Fruit fly (Drosophila melanogaster) whole organism, prepupa: Measurements from ENCODE around the gene Prp4k.

Experiments
- Blimp-1 ChIP-seq: fragments of 200-800 bp; sonication (Bioruptor generic); optimal IDR thresholded peaks from 3 replicates; lab custom pipeline; 2017; ENCODE audit warnings: missing biosample characterization, missing genetic modification characterization, mild to moderate bottlenecking, moderate library complexity, missing genetic modification reagents
- CG10631 ChIP-seq: fragments of 200-800 bp; sonication (Bioruptor generic); optimal IDR thresholded peaks from 2 replicates; lab custom pipeline; 2016; ENCODE audit warnings: missing biosample characterization, missing genetic modification characterization
- CG10669 ChIP-seq: fragments of 200-800 bp; sonication (Bioruptor generic); optimal IDR thresholded peaks from 3 replicates; lab custom pipeline; 2018; ENCODE audit warnings: missing biosample characterization, mild to moderate bottlenecking, missing genetic modification characterization, moderate library complexity
- CG11294 ChIP-seq: fragments of 200-800 bp; sonication (Bioruptor generic); IDR thresholded peaks from 2 replicates; pipeline ENCODE4 v1.3.6; 2022; ENCODE audit warnings: missing biosample characterization, missing genetic modification characterization
- CG11762 ChIP-seq: fragments of 200-800 bp; sonication (Bioruptor generic); optimal IDR thresholded peaks from 3 replicates; lab custom pipeline; 2016; ENCODE audit warnings: missing biosample characterization, missing genetic modification characterization; ENCODE audit not compliant: insufficient read depth
- CG11902 ChIP-seq: fragments of 200-800 bp; sonication (Bioruptor generic); optimal IDR thresholded peaks from 3 replicates; lab custom pipeline; 2016; ENCODE audit warnings: missing biosample characterization, missing genetic modification characterization
- CG15336 ChIP-seq: fragments of 200-800 bp; sonication (Bioruptor generic); IDR thresholded peaks from 2 replicates; pipeline ENCODE4 v1.3.6; 2022; ENCODE audit warnings: missing biosample characterization, missing genetic modification characterization
- CG1621 ChIP-seq: fragments of 200-800 bp; sonication (Bioruptor generic); optimal IDR thresholded peaks from 3 replicates; lab custom pipeline; 2018; ENCODE audit warnings: missing biosample characterization, mild to moderate bottlenecking, missing genetic modification characterization
- CG16779 ChIP-seq: fragments of 200-800 bp; sonication (Bioruptor generic); optimal IDR thresholded peaks from 3 replicates; lab custom pipeline; 2017; ENCODE audit warnings: missing biosample characterization, mild to moderate bottlenecking, missing genetic modification characterization
- CG32006 ChIP-seq: fragments of 200-800 bp; sonication (Bioruptor generic); optimal IDR thresholded peaks from 3 replicates; lab custom pipeline; 2017; ENCODE audit warnings: missing biosample characterization, mild to moderate bottlenecking, missing genetic modification characterization
- CG4318 ChIP-seq: fragments of 200-800 bp; sonication (Bioruptor generic); optimal IDR thresholded peaks from 3 replicates; lab custom pipeline; 2017; ENCODE audit warnings: missing biosample characterization, mild to moderate bottlenecking, missing genetic modification characterization
- CG6163 ChIP-seq: fragments of 200-800 bp; sonication (Bioruptor generic); IDR thresholded peaks from 3 replicates; pipeline ENCODE4 v1.3.6; 2022; ENCODE audit warnings: missing biosample characterization, missing genetic modification characterization
- CG6276 ChIP-seq: fragments of 200-800 bp; sonication (Bioruptor generic); optimal IDR thresholded peaks from 2 replicates; lab custom pipeline; 2017; ENCODE audit warnings: missing biosample characterization, mild to moderate bottlenecking, missing genetic modification characterization
- CG6792 ChIP-seq: fragments of 200-800 bp; sonication (Bioruptor generic); optimal IDR thresholded peaks from 3 replicates; lab custom pipeline; 2016; ENCODE audit warnings: missing biosample characterization, missing genetic modification characterization
- CG6854 ChIP-seq: fragments of 200-800 bp; sonication (Bioruptor generic); optimal IDR thresholded peaks from 2 replicates; lab custom pipeline; 2017; ENCODE audit warnings: missing biosample characterization, mild to moderate bottlenecking, missing genetic modification characterization
- CG7368 ChIP-seq: fragments of 200-800 bp; sonication (Bioruptor generic); optimal IDR thresholded peaks from 3 replicates; lab custom pipeline; 2016; ENCODE audit warnings: missing biosample characterization, missing genetic modification characterization
- CG8119 ChIP-seq: fragments of 200-800 bp; sonication (Bioruptor generic); IDR thresholded peaks from 3 replicates; pipeline ENCODE4 v1.3.6; 2022; ENCODE audit warnings: missing biosample characterization, missing genetic modification characterization
- CG8632 ChIP-seq: fragments of 200-800 bp; sonication (Bioruptor generic); optimal IDR thresholded peaks from 3 replicates; lab custom pipeline; 2016; ENCODE audit warnings: missing biosample characterization, missing genetic modification characterization
- CG9139 ChIP-seq: fragments of 200-800 bp; sonication (Bioruptor generic); optimal IDR thresholded peaks from 3 replicates; lab custom pipeline; 2017; ENCODE audit warnings: missing biosample characterization, mild to moderate bottlenecking, missing genetic modification characterization
- Eip75B ChIP-seq: fragments of 200-800 bp; sonication (Bioruptor generic); optimal IDR thresholded peaks from 3 replicates; lab custom pipeline; 2016; ENCODE audit warnings: missing biosample characterization, missing genetic modification characterization
- Eip78C ChIP-seq: fragments of 200-800 bp; sonication (Bioruptor generic); peaks from one replicate; lab custom pipeline; 2016; ENCODE audit warnings: missing biosample characterization, missing genetic modification characterization
- Eip93F ChIP-seq: fragments of 200-800 bp; sonication (Bioruptor generic); optimal IDR thresholded peaks from 2 replicates; lab custom pipeline; 2016; ENCODE audit warnings: missing biosample characterization, mild to moderate bottlenecking, missing genetic modification characterization
- Ets21C ChIP-seq: fragments of 200-800 bp; sonication (Bioruptor generic); optimal IDR thresholded peaks from 3 replicates; lab custom pipeline; 2016; ENCODE audit warnings: missing biosample characterization, missing genetic modification characterization
- Gug ChIP-seq: fragments of 200-800 bp; sonication (Bioruptor generic); IDR thresholded peaks from 2 replicates; pipeline ENCODE4 v1.3.6; 2022; ENCODE audit warnings: missing biosample characterization, missing genetic modification characterization
- Hr4 ChIP-seq: fragments of 200-800 bp; sonication (Bioruptor generic); optimal IDR thresholded peaks from 3 replicates; lab custom pipeline; 2016; ENCODE audit warnings: missing biosample characterization, missing genetic modification characterization
- Lpt ChIP-seq: fragments of 200-800 bp; sonication (Bioruptor generic); optimal IDR thresholded peaks from 3 replicates; lab custom pipeline; 2016; ENCODE audit warnings: missing biosample characterization, missing genetic modification characterization
- Met ChIP-seq: fragments of 200-800 bp; sonication (Bioruptor generic); optimal IDR thresholded peaks from 3 replicates; lab custom pipeline; 2016; ENCODE audit warnings: missing biosample characterization, missing genetic modification characterization
- Sox102F ChIP-seq: fragments of 200-800 bp; sonication (Bioruptor generic); optimal IDR thresholded peaks from 2 replicates; lab custom pipeline; 2016; ENCODE audit warnings: missing biosample characterization, mild to moderate bottlenecking, missing genetic modification characterization
- Sox14 ChIP-seq: fragments of 200-800 bp; sonication (Bioruptor generic); optimal IDR thresholded peaks from 3 replicates; lab custom pipeline; 2016; ENCODE audit warnings: missing biosample characterization, missing genetic modification characterization
- Sox15 ChIP-seq: fragments of 200-800 bp; sonication (Bioruptor generic); optimal IDR thresholded peaks from 3 replicates; lab custom pipeline; 2016; ENCODE audit warnings: missing biosample characterization, missing genetic modification characterization
- achi ChIP-seq: fragments of 200-800 bp; sonication (Bioruptor generic); optimal IDR thresholded peaks from 3 replicates; lab custom pipeline; 2016; ENCODE audit warnings: missing biosample characterization, missing genetic modification characterization
- acj6 ChIP-seq: fragments of 200-800 bp; sonication (Bioruptor generic); optimal IDR thresholded peaks from 3 replicates; lab custom pipeline; 2016; ENCODE audit warnings: missing biosample characterization, missing genetic modification characterization
- cyc ChIP-seq: fragments of 200-800 bp; sonication (Bioruptor generic); optimal IDR thresholded peaks from 3 replicates; lab custom pipeline; 2016; ENCODE audit warnings: missing biosample characterization, missing genetic modification characterization
- dsx ChIP-seq: fragments of 200-800 bp; optimal IDR thresholded peaks from 3 replicates; lab custom pipeline; 2019; ENCODE audit warnings: missing biosample characterization, mild to moderate bottlenecking, missing genetic modification characterization, moderate library complexity; ENCODE audit not compliant: poor library complexity, severe bottlenecking
- eg ChIP-seq: fragments of 200-800 bp; sonication (Bioruptor generic); IDR thresholded peaks from 3 replicates; pipeline ENCODE4 v1.3.6; 2022; ENCODE audit warnings: missing biosample characterization, missing genetic modification characterization
- esn ChIP-seq: fragments of 200-800 bp; sonication (Bioruptor generic); optimal IDR thresholded peaks from 2 replicates; lab custom pipeline; 2016; ENCODE audit warnings: missing biosample characterization, mild to moderate bottlenecking, missing genetic modification characterization, moderate library complexity
- fd59A ChIP-seq: fragments of 200-800 bp; sonication (Bioruptor generic); optimal IDR thresholded peaks from 2 replicates; lab custom pipeline; 2017; ENCODE audit warnings: missing biosample characterization, mild to moderate bottlenecking, missing genetic modification characterization, missing genetic modification reagents
- fd85E ChIP-seq: fragments of 200-800 bp; sonication (Bioruptor generic); optimal IDR thresholded peaks from 3 replicates; lab custom pipeline; 2016; ENCODE audit warnings: missing biosample characterization, missing genetic modification characterization
- spab ChIP-seq: fragments of 200-800 bp; sonication (Bioruptor generic); optimal IDR thresholded peaks from 2 replicates; lab custom pipeline; 2017; ENCODE audit warnings: missing biosample characterization, mild to moderate bottlenecking, missing genetic modification characterization, missing genetic modification reagents
- ss ChIP-seq, 2 experiments: fragments of 200-800 bp; sonication (Bioruptor generic); optimal IDR thresholded peaks; 2 replicates in 1 of 2; 3 replicates in 1 of 2; lab custom pipeline; 2017 to 2018; ENCODE audit warnings: mild to moderate bottlenecking in 2 of 2, missing biosample characterization in 2 of 2, missing genetic modification characterization in 2 of 2, moderate library complexity in 1 of 2
- svp ChIP-seq: fragments of 200-800 bp; sonication (Bioruptor generic); peaks from one replicate; lab custom pipeline; 2016; ENCODE audit warnings: missing biosample characterization, missing genetic modification characterization
- topi ChIP-seq: fragments of 200-800 bp; sonication (Bioruptor generic); optimal IDR thresholded peaks from 3 replicates; lab custom pipeline; 2016; ENCODE audit warnings: missing biosample characterization, missing genetic modification characterization
- vri ChIP-seq: fragments of 200-800 bp; sonication (Bioruptor generic); optimal IDR thresholded peaks from 3 replicates; lab custom pipeline; 2016; ENCODE audit warnings: missing biosample characterization, mild to moderate bottlenecking, missing genetic modification characterization

Prp4k gene

DNA sequence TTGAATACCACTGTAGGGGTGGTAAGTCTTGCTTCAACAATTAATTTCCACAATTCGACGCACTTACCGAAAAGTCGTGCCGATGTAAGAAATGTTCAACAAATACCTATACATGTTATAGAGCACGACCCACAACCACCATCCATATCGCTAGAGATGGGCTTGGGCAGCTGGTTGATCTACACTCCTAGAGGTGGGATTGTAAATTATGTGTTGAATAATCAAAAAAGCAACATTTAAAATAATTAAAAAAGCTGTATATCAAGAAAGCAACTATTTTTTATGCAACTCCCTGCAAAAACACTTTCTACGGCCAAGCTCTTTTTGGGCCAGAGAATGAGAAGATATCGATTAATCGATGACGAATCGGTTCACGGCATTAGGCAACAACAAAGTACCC, 27.0 kb downstream of the Prp4k start, which contains the start of the genes CG34140, Mkp and Mtch (continued):
- TF ChIP-seq CG11902 (GFP tag; lab: Kevin White, UChicago) (peak; percentile 70), Blimp-1 (GFP tag; lab: Kevin White, UChicago) (peak; percentile 36), Eip93F (GFP tag; lab: Kevin White, UChicago) (no peak), esn (GFP tag; lab: Kevin White, UChicago) (peak; percentile 90), Sox15 (GFP tag; lab: Kevin White, UChicago) (peak; percentile 65), fd59A (GFP tag; lab: Kevin White, UChicago) (peak; percentile 37), CG11294 (peak; percentile 37; the same call in 1 of the 2 replicates), Eip75B (GFP tag; lab: Kevin White, UChicago) (no peak), CG10631 (GFP tag; lab: Kevin White, UChicago) (peak; percentile 85), CG7368 (GFP tag; lab: Kevin White, UChicago) (no peak), CG9139 (GFP tag; lab: Kevin White, UChicago) (no peak)

- TF ChIP-seq CG6163 (0 out of 3 replicates have a peak, but pooled peaks have one; percentile 3), Sox14 (GFP tag; lab: Kevin White, UChicago) (no peak), Sox15 (GFP tag; lab: Kevin White, UChicago) (no peak), achi (GFP tag; lab: Kevin White, UChicago) (no peak)
Measured at dm6 chr3L:180262-180543, 31.1 kb downstream of the Prp4k start.

- TF ChIP-seq eg (GFP tag; lab: Robert Waterston, UW) (no peak), CG10669 (no peak), esn (GFP tag; lab: Kevin White, UChicago) (no peak), Sox15 (GFP tag; lab: Kevin White, UChicago) (no peak), CG6792 (GFP tag; lab: Kevin White, UChicago) (no peak), Eip78C (no peak), vri (GFP tag; lab: Kevin White, UChicago) (no peak), fd85E (no peak), acj6 (GFP tag; lab: Kevin White, UChicago) (no peak), fd59A (GFP tag; lab: Kevin White, UChicago) (no peak), spab (GFP tag; lab: Kevin White, UChicago) (no peak), Hr4 (GFP tag; lab: Kevin White, UChicago) (no peak), Met (GFP tag; lab: Kevin White, UChicago) (no peak), CG15336 (GFP tag; lab: Robert Waterston, UW) (peak; percentile 26; the same call in 1 of the 2 replicates), dsx (GFP tag; lab: Kevin White, UChicago) (peak; percentile 47), CG6276 (peak; percentile 10), Ets21C (no peak), CG7368 (GFP tag; lab: Kevin White, UChicago) (no peak), ss (GFP tag; optimal IDR thresholded peaks at IDR 0.05; lab: Kevin White, UChicago) (peak in 1 of 2 experiments; percentile 22), Gug (GFP tag; lab: Robert Waterston, UW) (no peak), CG11902 (GFP tag; lab: Kevin White, UChicago) (no peak), CG16779 (tag; lab: Kevin White, UChicago) (no peak), CG4318 (GFP tag; lab: Kevin White, UChicago) (no peak), CG11762 (GFP tag; lab: Kevin White, UChicago) (no peak), topi (GFP tag; lab: Kevin White, UChicago) (no peak), svp (GFP tag; lab: Kevin White, UChicago) (no peak), Sox102F (GFP tag; lab: Kevin White, UChicago) (no peak), CG9139 (GFP tag; lab: Kevin White, UChicago) (no peak), CG1621 (peak; percentile 21), Lpt (no peak), CG6163 (0 out of 3 replicates have a peak, but pooled peaks have one; percentile 32), CG11294 (no peak), CG8632 (no peak), CG6854 (GFP tag; lab: Kevin White, UChicago) (peak; percentile 20), CG32006 (peak; percentile 51), cyc (GFP tag; lab: Kevin White, UChicago) (no peak), Sox14 (GFP tag; lab: Kevin White, UChicago) (no peak), CG8119 (GFP tag; lab: Robert Waterston, UW) (no peak)
Measured at dm6 chr3L:179490-180261, 31.6 kb downstream of the Prp4k start, which contains the start of gene CG13875. TSS of gene CG13875 (plus strand) at chr3L:179923.
